Fruit fly (Drosophila melanogaster) whole organism, prepupa: ENCODE data around the gene TfIIA-S.

Source experiments
- Eip78C ChIP-seq: fragments of 200-800 bp; sonication (Bioruptor generic); peaks from one replicate; lab custom pipeline; 2016; ENCODE audit warnings: missing biosample characterization, missing genetic modification characterization
- OdsH ChIP-seq: fragments of 200-800 bp; sonication (Bioruptor generic); optimal IDR thresholded peaks from 3 replicates; lab custom pipeline; 2016; ENCODE audit warnings: missing biosample characterization, missing genetic modification characterization

DNA sequence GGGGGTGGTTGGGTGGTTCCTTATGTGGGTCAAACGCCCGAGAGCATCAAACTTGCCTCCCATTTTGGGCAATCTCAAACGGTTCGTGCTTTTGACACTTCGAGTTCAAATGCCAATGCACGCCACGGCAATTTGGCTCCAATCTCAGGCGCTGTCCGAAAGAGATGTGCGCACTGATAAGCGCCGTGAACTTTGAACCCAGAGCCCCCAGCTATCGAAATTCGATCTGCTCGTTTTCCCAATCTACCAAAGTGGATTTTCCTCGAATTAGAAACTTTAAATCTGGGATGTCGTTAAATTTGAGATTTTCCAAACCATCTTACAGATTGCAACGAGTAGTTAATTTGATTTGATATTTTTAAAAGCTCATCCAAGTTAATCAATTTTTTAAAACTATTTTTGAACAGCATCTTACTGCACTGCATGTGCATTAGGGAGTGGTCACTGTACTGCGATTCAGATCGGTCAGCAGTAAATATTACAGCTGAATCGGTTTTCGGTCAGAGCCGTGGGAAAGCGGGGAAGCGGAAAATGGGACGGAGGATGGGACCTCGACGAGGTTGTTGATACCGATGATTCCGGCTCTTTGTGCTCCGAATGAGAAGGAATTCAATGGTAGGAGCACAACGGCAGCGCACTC, 6.7 kb downstream of the TfIIA-S start:
- TF ChIP-seq OdsH (GFP tag; lab: Kevin White, UChicago) (no peak), Eip78C (GFP tag; lab: Kevin White, UChicago) (peak; percentile 74)
